Worm (Caenorhabditis elegans) whole organism, L4 larva: ENCODE measurements around the gene txt-13.
A peak's percentile ranks its signal among the peaks of the same experiment; 100 is the strongest.

ENCODE experiments used
- F10B5.3 ChIP-seq: sonication (generic microtip); optimal IDR thresholded peaks from 2 replicates; lab custom pipeline; 2016; ENCODE audit warnings: mild to moderate bottlenecking, missing genetic modification characterization, missing compliant biosample characterization
- F26F4.8 ChIP-seq: fragments of 200-800 bp; sonication (Bioruptor generic); conservative IDR thresholded peaks from 2 replicates; pipeline ENCODE4 v1.3.6; 2022; ENCODE audit warnings: missing genetic modification characterization, missing compliant biosample characterization
- F49E8.2 ChIP-seq: sonication (generic microtip); optimal IDR thresholded peaks from 2 replicates; lab custom pipeline; 2016; ENCODE audit warnings: missing compliant biosample characterization, mild to moderate bottlenecking, missing genetic modification characterization, borderline replicate concordance
- T20F7.1 ChIP-seq: fragments of 200-800 bp; sonication (Bioruptor generic); optimal IDR thresholded peaks from 2 replicates; lab custom pipeline; 2018; ENCODE audit warnings: mild to moderate bottlenecking, missing genetic modification characterization, missing compliant biosample characterization
- Y5F2A.4 ChIP-seq: fragments of 200-800 bp; sonication (Bioruptor generic); optimal IDR thresholded peaks from 2 replicates; lab custom pipeline; 2018; ENCODE audit warnings: mild to moderate bottlenecking, missing genetic modification characterization, missing compliant biosample characterization
- ZK337.2 ChIP-seq: fragments of 200-800 bp; sonication (Bioruptor generic); IDR thresholded peaks from 2 replicates; pipeline ENCODE4 v1.3.6; 2022; ENCODE audit warnings: missing genetic modification reagents, missing genetic modification characterization, missing compliant biosample characterization
- ZK546.5 ChIP-seq, 2 experiments: sonication (generic microtip); optimal IDR thresholded peaks; 2 replicates each; lab custom pipeline; 2017; ENCODE audit warnings: missing biosample characterization in 2 of 2, missing genetic modification characterization in 2 of 2
- aha-1 ChIP-seq: fragments of 150-350 bp; peaks from one replicate; lab custom pipeline; 2014; ENCODE audit warnings: missing biosample characterization, missing genetic modification characterization
- aly-2 ChIP-seq: sonication (generic microtip); optimal IDR thresholded peaks from 2 replicates; lab custom pipeline; 2018; ENCODE audit warnings: missing biosample characterization, missing genetic modification characterization
- ama-1 ChIP-seq: fragments of 150-350 bp; optimal IDR thresholded peaks from 2 replicates; lab custom pipeline; 2014; ENCODE audit warnings: inconsistent platforms, mixed read lengths
- arid-1 ChIP-seq: fragments of 200-800 bp; sonication (Bioruptor generic); conservative IDR thresholded peaks from 2 replicates; pipeline ENCODE4 v1.3.6; 2022; ENCODE audit warnings: missing genetic modification reagents, missing genetic modification characterization, missing compliant biosample characterization
- ceh-32 ChIP-seq: sonication (generic microtip); optimal IDR thresholded peaks from 2 replicates; lab custom pipeline; 2016; ENCODE audit warnings: mild to moderate bottlenecking, missing genetic modification characterization, missing compliant biosample characterization; ENCODE audit not compliant: poor library complexity
- ces-1 ChIP-seq: fragments of 150-350 bp; sonication (generic microtip); optimal IDR thresholded peaks from 4 replicates; lab custom pipeline; 2014; ENCODE audit warnings: missing biosample characterization, missing genetic modification reagents, missing genetic modification characterization
- ctbp-1 ChIP-seq: fragments of 200-800 bp; sonication (Bioruptor generic); IDR thresholded peaks from 2 replicates; pipeline ENCODE4 v1.3.6; 2022; ENCODE audit warnings: missing genetic modification reagents, missing genetic modification characterization, missing compliant biosample characterization
- daf-16 ChIP-seq, 3 experiments: sonication (generic microtip); optimal IDR thresholded peaks; 2 replicates each; lab custom pipeline; 2016 to 2017; ENCODE audit warnings: missing genetic modification characterization in 3 of 3, missing genetic modification reagents in 3 of 3, mild to moderate bottlenecking in 2 of 3, missing compliant biosample characterization in 2 of 3, missing biosample characterization in 1 of 3, moderate library complexity in 1 of 3
- daf-19 ChIP-seq: fragments of 200-800 bp; sonication (Bioruptor generic); conservative IDR thresholded peaks from 2 replicates; pipeline ENCODE4 v1.3.6; 2022; ENCODE audit warnings: missing genetic modification characterization, missing compliant biosample characterization
- daf-8 ChIP-seq: fragments of 200-800 bp; sonication (Bioruptor generic); IDR thresholded peaks from 2 replicates; pipeline ENCODE4 v1.3.6; 2022; ENCODE audit warnings: missing genetic modification characterization, missing compliant biosample characterization
- dmd-9 ChIP-seq: fragments of 200-800 bp; sonication (Bioruptor generic); IDR thresholded peaks from 2 replicates; pipeline ENCODE4 v1.3.6; 2022; ENCODE audit warnings: missing genetic modification reagents, missing genetic modification characterization, missing compliant biosample characterization
- dpl-1 ChIP-seq: fragments of 150-350 bp; optimal IDR thresholded peaks from 2 replicates; lab custom pipeline; 2014; ENCODE audit warnings: missing biosample characterization, missing genetic modification reagents, missing genetic modification characterization
- egl-27 ChIP-seq: sonication (generic microtip); optimal IDR thresholded peaks from 3 replicates; lab custom pipeline; 2017; ENCODE audit warnings: missing biosample characterization, missing genetic modification reagents, missing genetic modification characterization
- fos-1 ChIP-seq: fragments of 150-350 bp; optimal IDR thresholded peaks from 2 replicates; lab custom pipeline; 2014; ENCODE audit warnings: missing biosample characterization, missing genetic modification characterization
- gei-8 ChIP-seq: fragments of 200-800 bp; sonication (Bioruptor generic); optimal IDR thresholded peaks from 2 replicates; lab custom pipeline; 2018; ENCODE audit warnings: mild to moderate bottlenecking, missing genetic modification characterization, missing compliant biosample characterization
- hlh-30 ChIP-seq: sonication (generic microtip); optimal IDR thresholded peaks from 2 replicates; lab custom pipeline; 2017; ENCODE audit warnings: antibody characterized with exemption, mild to moderate bottlenecking, missing genetic modification characterization, missing compliant biosample characterization; ENCODE audit not compliant: insufficient read depth
- hmg-1.1 ChIP-seq: fragments of 200-800 bp; sonication (Bioruptor generic); IDR thresholded peaks from 2 replicates; pipeline ENCODE4 v1.3.6; 2022; ENCODE audit warnings: missing genetic modification reagents, missing genetic modification characterization, missing compliant biosample characterization
- lin-1 ChIP-seq: fragments of 200-800 bp; sonication (Bioruptor generic); IDR thresholded peaks from 2 replicates; pipeline ENCODE4 v1.3.6; 2022; ENCODE audit warnings: missing genetic modification reagents, missing genetic modification characterization, missing compliant biosample characterization
- lin-38 ChIP-seq: fragments of 200-800 bp; sonication (Bioruptor generic); IDR thresholded peaks from 2 replicates; pipeline ENCODE4 v1.3.6; 2022; ENCODE audit warnings: missing genetic modification reagents, missing genetic modification characterization, missing compliant biosample characterization
- lin-39 ChIP-seq: fragments of 150-350 bp; optimal IDR thresholded peaks from 2 replicates; lab custom pipeline; 2014; ENCODE audit warnings: missing biosample characterization, missing genetic modification reagents, missing genetic modification characterization
- lir-3 ChIP-seq: sonication (generic microtip); optimal IDR thresholded peaks from 2 replicates; lab custom pipeline; 2016; ENCODE audit warnings: mild to moderate bottlenecking, missing genetic modification characterization, missing compliant biosample characterization
- madf-5 ChIP-seq, 2 experiments: fragments of 200-800 bp; sonication (Bioruptor generic); IDR thresholded peaks; 2 replicates each; pipeline ENCODE4 v1.3.6; 2022; ENCODE audit warnings: missing compliant biosample characterization in 2 of 2, missing genetic modification characterization in 2 of 2
- mep-1 ChIP-seq: fragments of 150-350 bp; sonication (generic microtip); optimal IDR thresholded peaks from 3 replicates; lab custom pipeline; 2014; ENCODE audit warnings: missing biosample characterization, missing genetic modification characterization
- mes-2 ChIP-seq: sonication (generic microtip); optimal IDR thresholded peaks from 2 replicates; lab custom pipeline; 2016; ENCODE audit warnings: missing genotype, mild to moderate bottlenecking, missing genetic modification characterization, missing compliant biosample characterization; ENCODE audit not compliant: poor library complexity, severe bottlenecking
- mxl-2 ChIP-seq: fragments of 200-800 bp; sonication (Bioruptor generic); conservative IDR thresholded peaks from 2 replicates; pipeline ENCODE4 v1.3.6; 2022; ENCODE audit warnings: missing genetic modification reagents, missing genetic modification characterization, missing compliant biosample characterization
- mxl-3 ChIP-seq: fragments of 200-800 bp; sonication (Bioruptor generic); optimal IDR thresholded peaks from 2 replicates; lab custom pipeline; 2018; ENCODE audit warnings: mild to moderate bottlenecking, missing genetic modification characterization, missing compliant biosample characterization
- nhr-10 ChIP-seq: fragments of 150-350 bp; optimal IDR thresholded peaks from 2 replicates; lab custom pipeline; 2014; ENCODE audit warnings: missing biosample characterization, missing genetic modification characterization
- nhr-11 ChIP-seq: fragments of 150-350 bp; optimal IDR thresholded peaks from 2 replicates; lab custom pipeline; 2014; ENCODE audit warnings: missing biosample characterization, missing genetic modification characterization
- nhr-111 ChIP-seq: fragments of 200-800 bp; sonication (Bioruptor generic); optimal IDR thresholded peaks from 2 replicates; lab custom pipeline; 2018; ENCODE audit warnings: mild to moderate bottlenecking, missing genetic modification characterization, missing compliant biosample characterization
- nhr-28 ChIP-seq: fragments of 150-350 bp; optimal IDR thresholded peaks from 2 replicates; lab custom pipeline; 2014; ENCODE audit warnings: missing biosample characterization, missing genetic modification characterization
- nhr-41 ChIP-seq: fragments of 200-800 bp; sonication (Bioruptor generic); IDR thresholded peaks from 2 replicates; pipeline ENCODE4 v1.3.6; 2022; ENCODE audit warnings: missing genetic modification reagents, missing genetic modification characterization, missing compliant biosample characterization
- nhr-42 ChIP-seq: fragments of 200-800 bp; sonication (Bioruptor generic); IDR thresholded peaks from 2 replicates; pipeline ENCODE4 v1.3.6; 2022; ENCODE audit warnings: missing genetic modification characterization, missing compliant biosample characterization
- nhr-6 ChIP-seq: fragments of 150-350 bp; optimal IDR thresholded peaks from 2 replicates; lab custom pipeline; 2014; ENCODE audit warnings: missing biosample characterization, missing genetic modification characterization
- php-3 ChIP-seq: fragments of 200-800 bp; sonication (Bioruptor generic); IDR thresholded peaks from 2 replicates; pipeline ENCODE4 v1.3.6; 2022; ENCODE audit warnings: missing genetic modification reagents, missing genetic modification characterization, missing compliant biosample characterization
- pqm-1 ChIP-seq: sonication (generic microtip); optimal IDR thresholded peaks from 2 replicates; lab custom pipeline; 2017; ENCODE audit warnings: missing biosample characterization, missing genetic modification characterization
- saeg-2 ChIP-seq: fragments of 200-800 bp; sonication (Bioruptor generic); IDR thresholded peaks from 2 replicates; pipeline ENCODE4 v1.3.6; 2022; ENCODE audit warnings: missing genetic modification reagents, missing genetic modification characterization, missing compliant biosample characterization
- skn-1 ChIP-seq: fragments of 150-350 bp; optimal IDR thresholded peaks from 2 replicates; lab custom pipeline; 2014; ENCODE audit warnings: missing biosample characterization, missing genetic modification characterization
- snpc-1.2 ChIP-seq: fragments of 200-800 bp; sonication (Bioruptor generic); IDR thresholded peaks from 2 replicates; pipeline ENCODE4 v1.3.6; 2022; ENCODE audit warnings: missing genetic modification reagents, missing genetic modification characterization, missing compliant biosample characterization
- spr-3 ChIP-seq: fragments of 200-800 bp; sonication (Bioruptor generic); optimal IDR thresholded peaks from 2 replicates; lab custom pipeline; 2018; ENCODE audit warnings: mild to moderate bottlenecking, missing genetic modification characterization, missing compliant biosample characterization
- unc-130 ChIP-seq: sonication (generic microtip); optimal IDR thresholded peaks from 2 replicates; lab custom pipeline; 2016; ENCODE audit warnings: missing genetic modification reagents, missing genetic modification characterization, missing compliant biosample characterization
- unc-39 ChIP-seq: sonication (generic microtip); optimal IDR thresholded peaks from 2 replicates; lab custom pipeline; 2017; ENCODE audit warnings: missing biosample characterization, missing genetic modification characterization
- zip-11 ChIP-seq: fragments of 200-800 bp; sonication (Bioruptor generic); IDR thresholded peaks from 2 replicates; pipeline ENCODE4 v1.3.6; 2022; ENCODE audit warnings: missing genetic modification characterization, missing compliant biosample characterization
- zip-2 ChIP-seq: fragments of 150-350 bp; optimal IDR thresholded peaks from 2 replicates; lab custom pipeline; 2014; ENCODE audit warnings: missing biosample characterization, missing genetic modification characterization
- ztf-7 ChIP-seq: fragments of 150-350 bp; optimal IDR thresholded peaks from 2 replicates; lab custom pipeline; 2014; ENCODE audit warnings: missing biosample characterization, missing genetic modification characterization

txt-13 gene

ce11 chrII:10537988-10538387, 32.4 kb upstream of the txt-13 start (continued):
- peak; percentile 45 for TF ChIP-seq nhr-11
- no peak for TF ChIP-seq F49E8.2 (tag; lab: Kevin White, UChicago)
- no peak for TF ChIP-seq zip-2
- no peak for TF ChIP-seq lin-39 (tag; lab: Kevin White, UChicago)
- no peak for TF ChIP-seq nhr-41 (GFP tag; lab: Robert Waterston, UW)
- no peak for TF ChIP-seq snpc-1.2
- no peak for TF ChIP-seq hmg-1.1 (GFP tag; lab: Robert Waterston, UW)
- no peak for TF ChIP-seq daf-19
- TF ChIP-seq ZK546.5 (tag; optimal IDR thresholded peaks at IDR 0.05; lab: Kevin White, UChicago), result no peak
- TF ChIP-seq ces-1 (GFP tag; lab: Kevin White, UChicago), result no peak
- TF ChIP-seq mxl-3, result no peak
- no peak for TF ChIP-seq unc-39 (tag; lab: Kevin White, UChicago)
- TF ChIP-seq ctbp-1, result no peak
- TF ChIP-seq ZK337.2 (GFP tag; lab: Robert Waterston, UW), result peak; percentile 85
- TF ChIP-seq lin-38 (GFP tag; lab: Robert Waterston, UW), result peak; percentile 63
- no peak for TF ChIP-seq zip-11 (GFP tag; lab: Robert Waterston, UW)
- TF ChIP-seq T20F7.1 (GFP tag; lab: Kevin White, UChicago), result no peak
- TF ChIP-seq nhr-6 (tag; lab: Kevin White, UChicago), result peak; percentile 30
- no peak for TF ChIP-seq arid-1 (GFP tag; lab: Robert Waterston, UW)
- TF ChIP-seq nhr-28 (tag; lab: Kevin White, UChicago), result no peak
- no peak for TF ChIP-seq nhr-42 (GFP tag; lab: Robert Waterston, UW)
- no peak for TF ChIP-seq hlh-30 (tag; lab: Kevin White, UChicago)
- TF ChIP-seq lin-1, result no peak
- no peak for TF ChIP-seq saeg-2
- no peak for TF ChIP-seq pqm-1
- TF ChIP-seq gei-8 (GFP tag; lab: Kevin White, UChicago), result no peak
- TF ChIP-seq nhr-10, result no peak
- no peak for TF ChIP-seq aly-2
- no peak for TF ChIP-seq nhr-111 (GFP tag; lab: Kevin White, UChicago)
- TF ChIP-seq lir-3 (tag; lab: Kevin White, UChicago), result no peak
- TF ChIP-seq mep-1, result peak; percentile 42
- peak; percentile 97 for TF ChIP-seq mes-2
- peak; percentile 70 for TF ChIP-seq dpl-1 (GFP tag; lab: Kevin White, UChicago)
- TF ChIP-seq ceh-32 (tag; lab: Kevin White, UChicago), result no peak
- no peak for TF ChIP-seq ztf-7 (tag; lab: Kevin White, UChicago)
- no peak for TF ChIP-seq skn-1
- peak; percentile 88 for TF ChIP-seq dmd-9
- no peak for TF ChIP-seq egl-27
- TF ChIP-seq F26F4.8, result no peak
- no peak for TF ChIP-seq fos-1 (tag; lab: Kevin White, UChicago)
- no peak for TF ChIP-seq F10B5.3 (tag; lab: Kevin White, UChicago)
- no peak for TF ChIP-seq daf-8 (GFP tag; lab: Robert Waterston, UW)
- peak; percentile 63 for TF ChIP-seq unc-130 (GFP tag; lab: Kevin White, UChicago)
- TF ChIP-seq php-3 (GFP tag; lab: Robert Waterston, UW), result no peak
- 0 out of 4 replicates have a peak, but pooled peaks of 1 of the 2 experiments have one; percentile 36 for TF ChIP-seq madf-5 (GFP tag; IDR thresholded peaks at IDR 0.05; lab: Robert Waterston, UW)
- TF ChIP-seq Y5F2A.4 (GFP tag; lab: Kevin White, UChicago), result no peak
- no peak for TF ChIP-seq spr-3 (GFP tag; lab: Kevin White, UChicago)
- no peak for TF ChIP-seq mxl-2 (GFP tag; lab: Robert Waterston, UW)
- no peak for TF ChIP-seq ama-1 (lab: Kevin White, UChicago)
- no peak for TF ChIP-seq daf-16 (GFP tag; optimal IDR thresholded peaks at IDR 0.05; lab: Kevin White, UChicago)
- no peak for TF ChIP-seq daf-16 (tag; optimal IDR thresholded peaks at IDR 0.05; lab: Kevin White, UChicago)
- TF ChIP-seq aha-1, result peak; percentile 61
